Fruit fly (Drosophila melanogaster) whole organism, wandering third instar larva: ENCODE measurements around the gene CG17839.

Experiments used
- Abd-B ChIP-seq: fragments of >200 bp; optimal IDR thresholded peaks from 2 replicates; lab custom pipeline; 2017; ENCODE audit warnings: missing biosample characterization, missing genetic modification characterization
- CG32264 ChIP-seq: fragments of 200-800 bp; sonication (Bioruptor generic); optimal IDR thresholded peaks from 2 replicates; lab custom pipeline; 2016; ENCODE audit warnings: missing biosample characterization, missing genetic modification characterization
- CG9705 ChIP-seq: fragments of 200-800 bp; sonication (Bioruptor generic); optimal IDR thresholded peaks from 2 replicates; lab custom pipeline; 2018; ENCODE audit warnings: missing biosample characterization, mild to moderate bottlenecking, missing genetic modification characterization
- CrebA ChIP-seq: fragments of 200-800 bp; sonication (Bioruptor generic); optimal IDR thresholded peaks from 2 replicates; lab custom pipeline; 2016; ENCODE audit warnings: missing biosample characterization, mild to moderate bottlenecking, missing genetic modification characterization, borderline replicate concordance
- Dfd ChIP-seq: fragments of >200 bp; optimal IDR thresholded peaks from 2 replicates; lab custom pipeline; 2017; ENCODE audit warnings: missing biosample characterization, missing genetic modification characterization
- Dif ChIP-seq: fragments of 200-275, 200-300 bp; sonication (Bioruptor generic); optimal IDR thresholded peaks from 2 replicates; lab custom pipeline; 2018; ENCODE audit warnings: missing biosample characterization, missing genetic modification characterization; ENCODE audit not compliant: partially characterized antibody
- GATAd ChIP-seq: sonication (Bioruptor generic); optimal IDR thresholded peaks from 2 replicates; lab custom pipeline; 2016; ENCODE audit warnings: missing biosample characterization, missing genetic modification characterization
- HLH106 ChIP-seq: fragments of 200-800 bp; optimal IDR thresholded peaks from 3 replicates; lab custom pipeline; 2019; ENCODE audit warnings: missing biosample characterization, mild to moderate bottlenecking, missing genetic modification characterization, moderate library complexity
- Hnf4 ChIP-seq: fragments of 200-800 bp; sonication (Bioruptor generic); optimal IDR thresholded peaks from 2 replicates; lab custom pipeline; 2016; ENCODE audit warnings: missing biosample characterization, mild to moderate bottlenecking, missing genetic modification characterization
- Hr83 ChIP-seq: fragments of 200-300 bp; sonication (Bioruptor generic); optimal IDR thresholded peaks from 2 replicates; lab custom pipeline; 2016; ENCODE audit warnings: missing biosample characterization, mild to moderate bottlenecking, missing genetic modification characterization, moderate library complexity; ENCODE audit not compliant: poor library complexity, severe bottlenecking
- Jra ChIP-seq: sonication (Bioruptor generic); optimal IDR thresholded peaks from 2 replicates; lab custom pipeline; 2016; ENCODE audit warnings: missing biosample characterization, missing genetic modification characterization
- Mio ChIP-seq: sonication (Bioruptor generic); optimal IDR thresholded peaks from 2 replicates; lab custom pipeline; 2016; ENCODE audit warnings: missing biosample characterization, missing genetic modification characterization
- Myc ChIP-seq: fragments of >200 bp; optimal IDR thresholded peaks from 2 replicates; lab custom pipeline; 2017
- N ChIP-seq: fragments of >200 bp; optimal IDR thresholded peaks from 2 replicates; lab custom pipeline; 2018; ENCODE audit warnings: missing biosample characterization, missing external identifiers, missing genetic modification characterization
- OdsH ChIP-seq: fragments of 200-800 bp; sonication (Bioruptor generic); optimal IDR thresholded peaks from 2 replicates; lab custom pipeline; 2016; ENCODE audit warnings: missing biosample characterization, mild to moderate bottlenecking, missing genetic modification characterization
- Rel ChIP-seq, 2 experiments: fragments of 200-800 bp; sonication (Bioruptor generic) in 1 of 2; optimal IDR thresholded peaks; 2 replicates in 1 of 2; 3 replicates in 1 of 2; lab custom pipeline; 2016 to 2019; ENCODE audit warnings: mild to moderate bottlenecking in 2 of 2, missing biosample characterization in 2 of 2, missing genetic modification characterization in 2 of 2, moderate library complexity in 1 of 2
- Sp1 ChIP-seq: fragments of 200-800 bp; sonication (Bioruptor generic); optimal IDR thresholded peaks from 3 replicates; lab custom pipeline; 2019; ENCODE audit warnings: missing biosample characterization, mild to moderate bottlenecking, missing genetic modification characterization, moderate library complexity
- Vsx2 ChIP-seq: fragments of 200-300, 225-300 bp; sonication (Bioruptor generic); optimal IDR thresholded peaks from 2 replicates; lab custom pipeline; 2018; ENCODE audit warnings: missing biosample characterization, missing genetic modification characterization; ENCODE audit not compliant: partially characterized antibody
- br ChIP-seq: fragments of 200-800 bp; sonication (Bioruptor generic); optimal IDR thresholded peaks from 2 replicates; lab custom pipeline; 2016; ENCODE audit warnings: missing biosample characterization, missing genetic modification characterization
- brk ChIP-seq: fragments of 200-800 bp; sonication (Bioruptor generic); optimal IDR thresholded peaks from 2 replicates; lab custom pipeline; 2016; ENCODE audit warnings: missing biosample characterization, mild to moderate bottlenecking, missing genetic modification characterization
- dl ChIP-seq, 2 experiments: fragments of 175-275, 200-275 bp in 1 of 2; fragments of 200-275 bp in 1 of 2; sonication (Bioruptor generic); optimal IDR thresholded peaks; lab custom pipeline; 2018; ENCODE audit warnings: mild to moderate bottlenecking in 2 of 2, missing biosample characterization in 2 of 2, missing genetic modification characterization in 2 of 2, moderate library complexity in 2 of 2; ENCODE audit not compliant: partially characterized antibody in 2 of 2, insufficient read depth in 1 of 2
- dmrt93B ChIP-seq: fragments of 200-800 bp; sonication (Bioruptor generic); optimal IDR thresholded peaks from 2 replicates; lab custom pipeline; 2018; ENCODE audit warnings: missing biosample characterization, mild to moderate bottlenecking, missing genetic modification characterization
- dsf ChIP-seq: sonication (Bioruptor generic); optimal IDR thresholded peaks from 2 replicates; lab custom pipeline; 2016; ENCODE audit warnings: missing biosample characterization, missing genetic modification characterization, borderline replicate concordance
- foxo ChIP-seq, 2 experiments: fragments of 200-800 bp; sonication (Bioruptor generic); optimal IDR thresholded peaks; 2 replicates in 1 of 2; 3 replicates in 1 of 2; lab custom pipeline; 2016 to 2017; ENCODE audit warnings: missing biosample characterization in 2 of 2, missing genetic modification characterization in 2 of 2
- fru ChIP-seq: fragments of 200-800 bp; sonication (Bioruptor generic); optimal IDR thresholded peaks from 3 replicates; lab custom pipeline; 2016; ENCODE audit warnings: missing biosample characterization, mild to moderate bottlenecking, missing genetic modification characterization
- h ChIP-seq: fragments of 200-800 bp; sonication (Bioruptor generic); optimal IDR thresholded peaks from 3 replicates; lab custom pipeline; 2016; ENCODE audit warnings: missing biosample characterization, mild to moderate bottlenecking, missing genetic modification characterization
- jim ChIP-seq: fragments of 175-275, 200-325 bp; sonication (Bioruptor generic); optimal IDR thresholded peaks from 2 replicates; lab custom pipeline; 2016; ENCODE audit warnings: missing biosample characterization, mild to moderate bottlenecking, missing genetic modification characterization
- pan ChIP-seq: fragments of >200 bp; optimal IDR thresholded peaks from 2 replicates; lab custom pipeline; 2017
- psq ChIP-seq: fragments of 200-800 bp; sonication (Bioruptor generic); optimal IDR thresholded peaks from 3 replicates; lab custom pipeline; 2017; ENCODE audit warnings: missing biosample characterization, mild to moderate bottlenecking, missing genetic modification characterization, moderate library complexity
- rgr ChIP-seq: fragments of 200-800 bp; sonication (Bioruptor generic); optimal IDR thresholded peaks from 3 replicates; lab custom pipeline; 2016; ENCODE audit warnings: missing biosample characterization, mild to moderate bottlenecking, missing genetic modification characterization
- sage ChIP-seq: fragments of 200-800 bp; sonication (Bioruptor generic); optimal IDR thresholded peaks from 2 replicates; lab custom pipeline; 2016; ENCODE audit warnings: missing biosample characterization, mild to moderate bottlenecking, missing genetic modification characterization
- sv ChIP-seq: fragments of 200-800 bp; sonication (Bioruptor generic); optimal IDR thresholded peaks from 3 replicates; lab custom pipeline; 2016; ENCODE audit warnings: missing biosample characterization, missing genetic modification characterization
- tai ChIP-seq: sonication (Bioruptor generic); optimal IDR thresholded peaks from 2 replicates; lab custom pipeline; 2016; ENCODE audit warnings: missing biosample characterization, missing genetic modification characterization
- usp ChIP-seq: fragments of >200 bp; optimal IDR thresholded peaks from 2 replicates; lab custom pipeline; 2017; ENCODE audit warnings: missing biosample characterization, missing genetic modification characterization
- woc ChIP-seq: sonication (Bioruptor generic); optimal IDR thresholded peaks from 2 replicates; lab custom pipeline; 2016; ENCODE audit warnings: missing biosample characterization, mild to moderate bottlenecking, missing genetic modification characterization

The CG17839 gene

DNA sequence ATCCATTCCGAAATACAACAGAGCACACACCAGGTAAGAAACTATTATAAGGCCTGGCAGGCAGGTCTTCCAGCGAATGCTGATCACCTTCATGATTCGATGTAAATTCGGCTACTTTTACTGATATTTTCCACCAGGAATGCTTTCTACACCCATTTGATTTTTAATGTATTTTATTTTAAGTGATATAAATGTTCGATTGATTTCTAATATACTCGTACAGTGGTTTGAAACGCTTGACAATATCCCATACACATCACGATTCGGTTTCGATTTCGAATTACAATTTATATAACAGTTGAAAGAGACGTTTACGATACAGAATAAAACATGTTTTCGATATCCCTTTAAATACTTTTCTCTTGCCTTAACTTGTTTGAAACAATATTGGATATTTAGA, 35.8 kb upstream of the CG17839 start, which contains the start of gene Mgat4b:
TSS of gene Mgat4b (minus strand) at position 101 of the 400 bp plus-strand sequence.
- no peak for TF ChIP-seq sage
- TF ChIP-seq woc (GFP tag; lab: Kevin White, UChicago) = no peak
- no peak for TF ChIP-seq N (GFP tag; lab: Kevin White, UChicago)
- no peak for TF ChIP-seq jim (GFP tag; lab: Kevin White, UChicago)

DNA sequence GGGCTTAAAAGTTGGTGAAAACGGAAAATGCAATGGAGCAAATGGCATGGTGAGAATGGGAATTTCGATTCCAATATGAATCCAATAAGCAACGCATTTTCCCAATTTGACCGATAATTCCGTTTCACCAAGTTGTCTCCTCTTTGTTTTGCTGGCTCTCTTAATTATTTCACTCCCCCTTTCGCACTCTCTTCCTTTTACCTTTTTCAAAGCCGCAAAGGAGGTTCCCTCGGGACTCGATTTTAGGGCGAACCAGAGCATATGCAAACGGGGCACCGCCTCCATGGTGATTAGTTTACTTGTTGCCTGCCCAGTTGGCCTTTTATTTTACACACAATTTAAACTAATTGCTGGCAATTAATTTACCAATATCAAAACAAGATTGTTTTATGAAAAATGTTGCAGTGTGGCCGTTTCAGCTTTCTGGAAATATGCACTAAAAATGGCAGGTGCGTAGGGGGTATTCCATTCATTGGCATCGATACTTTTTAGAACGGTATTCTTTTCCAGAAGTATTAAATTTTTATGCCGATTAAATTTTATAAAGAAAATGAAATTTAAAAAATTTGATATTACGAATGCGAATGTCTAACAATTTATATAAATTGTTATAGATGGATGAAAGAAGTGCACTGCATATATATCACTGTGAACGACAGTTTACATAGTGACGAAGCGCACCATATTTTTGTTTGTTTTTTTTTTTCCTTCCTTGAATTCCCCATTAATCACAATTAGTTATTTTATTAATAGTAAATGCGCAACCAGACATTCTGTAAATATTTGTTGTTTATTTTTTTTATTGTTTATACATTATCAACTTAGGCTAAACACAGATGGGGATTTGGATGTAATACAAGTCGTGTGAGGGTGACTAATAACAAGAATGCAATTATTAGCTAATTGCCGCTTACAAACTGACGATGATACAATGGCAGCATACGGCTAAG, 28.9 kb upstream of the CG17839 start, which contains the start of gene mop:
TSS of gene mop (minus strand) at position 419 of the 950 bp plus-strand sequence.
- TF ChIP-seq Rel (GFP tag; optimal IDR thresholded peaks at IDR 0.05; lab: Kevin White, UChicago) = no peak
- peak; percentile 1 for TF ChIP-seq Rel (tag; optimal IDR thresholded peaks at IDR 0.05; lab: Kevin White, UChicago)
- no peak for TF ChIP-seq CrebA (GFP tag; lab: Kevin White, UChicago)
- TF ChIP-seq sv = peak; percentile 19
- TF ChIP-seq sage = no peak
- TF ChIP-seq brk = no peak
- TF ChIP-seq Hnf4 (GFP tag; lab: Kevin White, UChicago) = no peak
- TF ChIP-seq dmrt93B (GFP tag; lab: Kevin White, UChicago) = no peak

DNA sequence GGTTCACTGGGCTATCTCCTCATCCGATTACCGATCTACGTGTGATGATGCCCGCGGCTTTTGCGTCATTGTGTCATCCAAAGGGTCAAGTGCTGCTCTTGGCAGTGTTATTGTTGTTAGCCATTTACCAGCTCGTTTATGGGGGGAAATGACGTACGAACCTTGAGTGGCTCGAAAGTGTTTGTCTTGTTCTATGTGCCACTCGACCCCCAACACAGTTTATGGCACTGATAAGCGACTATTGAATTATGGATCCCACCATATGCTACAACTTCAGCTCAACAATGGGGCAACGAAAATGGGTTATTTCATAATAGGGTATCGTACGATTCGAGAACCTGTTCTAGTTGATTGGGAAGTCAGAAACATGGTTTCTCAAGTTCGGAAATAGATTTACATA, 25.6 kb upstream of the CG17839 start:
- no peak for TF ChIP-seq dmrt93B (GFP tag; lab: Kevin White, UChicago)
- TF ChIP-seq dl (GFP tag; optimal IDR thresholded peaks at IDR 0.05; lab: Kevin White, UChicago; ENCODE audit: insufficient read depth in 1 of 2, partially characterized antibody in 2 of 2) = no peak
- TF ChIP-seq HLH106 (tag; lab: Kevin White, UChicago) = no peak
- no peak for TF ChIP-seq Jra

DNA sequence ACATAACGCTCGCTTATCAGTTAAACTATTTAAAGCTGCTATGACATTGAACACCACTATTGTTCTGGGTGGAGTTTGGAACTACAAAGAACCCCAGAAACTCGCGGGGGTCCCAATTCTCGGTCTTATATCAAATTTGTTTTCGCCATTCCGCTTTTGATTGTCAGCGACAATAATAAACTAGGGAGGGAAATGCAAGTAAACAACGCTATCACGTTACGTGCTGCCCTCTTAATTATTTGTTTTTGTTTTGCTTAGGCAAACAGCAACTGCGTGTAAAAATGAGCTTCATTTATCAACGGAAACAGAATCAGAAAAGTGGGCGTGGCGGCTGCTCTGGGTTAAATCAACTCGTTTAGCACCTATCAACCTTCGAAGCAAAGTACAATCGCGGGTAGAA, 24.7 kb upstream of the CG17839 start:
- peak; percentile 29 for TF ChIP-seq rgr (GFP tag; lab: Kevin White, UChicago)
- TF ChIP-seq dmrt93B (GFP tag; lab: Kevin White, UChicago) = no peak
- TF ChIP-seq, all 38 proteins: peak for 1

DNA sequence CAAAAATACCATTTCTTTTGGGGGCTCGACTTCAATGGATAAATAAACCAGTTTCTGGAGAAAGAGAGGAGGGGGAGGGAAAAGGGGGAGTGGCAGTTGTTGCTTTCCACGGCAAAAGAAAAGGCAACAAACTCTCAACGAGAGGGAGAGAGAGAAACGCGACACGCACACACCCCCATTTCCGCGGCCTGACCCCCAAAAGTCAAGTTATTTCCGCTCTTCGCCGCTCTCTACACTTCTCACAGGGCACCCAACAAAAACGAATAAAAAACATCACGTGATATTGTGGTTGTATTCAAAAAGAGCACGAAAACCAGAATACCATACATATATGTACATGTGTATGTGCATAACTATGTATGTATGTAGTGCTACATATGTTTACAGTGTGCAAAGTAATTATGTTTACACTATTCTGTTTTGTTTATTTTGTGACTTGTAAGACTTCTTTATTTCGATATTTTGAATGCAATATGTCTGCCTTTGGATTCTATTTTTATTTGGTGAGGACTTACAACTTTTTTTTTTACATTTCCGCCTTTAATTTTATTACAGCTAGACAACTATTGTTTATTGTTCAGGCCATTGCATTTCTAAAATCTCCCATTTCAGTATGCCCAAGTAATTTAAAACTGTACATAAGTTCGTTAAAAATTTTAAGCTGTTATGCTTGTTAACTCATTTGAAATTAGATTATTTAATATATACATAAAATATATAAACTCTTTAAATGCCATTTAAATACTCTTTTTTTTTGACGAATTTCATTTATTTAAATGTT, 23.7 kb upstream of the CG17839 start:
- no peak for TF ChIP-seq Myc (lab: Kevin White, UChicago)
- peak; percentile 66 for TF ChIP-seq Hr83 (GFP tag; lab: Kevin White, UChicago)
- no peak for TF ChIP-seq Vsx2 (GFP tag; lab: Kevin White, UChicago)
- TF ChIP-seq dsf (GFP tag; lab: Kevin White, UChicago) = no peak
- TF ChIP-seq pan = no peak
- TF ChIP-seq brk = no peak
- TF ChIP-seq sv = peak; percentile 30
- TF ChIP-seq OdsH (GFP tag; lab: Kevin White, UChicago) = peak; percentile 20
- no peak for TF ChIP-seq N (GFP tag; lab: Kevin White, UChicago)
- no peak for TF ChIP-seq usp (GFP tag; lab: Kevin White, UChicago)
- peak in 1 of 2 experiments; percentile 36 for TF ChIP-seq foxo (GFP tag; optimal IDR thresholded peaks at IDR 0.05; lab: Kevin White, UChicago)
- TF ChIP-seq Dif (GFP tag; lab: Kevin White, UChicago) = peak; percentile 61
- TF ChIP-seq sage = no peak
- TF ChIP-seq Dfd (GFP tag; lab: Kevin White, UChicago) = no peak
- no peak for TF ChIP-seq GATAd (GFP tag; lab: Kevin White, UChicago)
- peak; percentile 63 for TF ChIP-seq psq (GFP tag; lab: Kevin White, UChicago)
- TF ChIP-seq jim (GFP tag; lab: Kevin White, UChicago) = no peak
- TF ChIP-seq dmrt93B (GFP tag; lab: Kevin White, UChicago) = peak; percentile 35
- TF ChIP-seq HLH106 (tag; lab: Kevin White, UChicago) = no peak
- TF ChIP-seq tai (GFP tag; lab: Kevin White, UChicago) = no peak
- TF ChIP-seq rgr (GFP tag; lab: Kevin White, UChicago) = no peak
- TF ChIP-seq Mio = no peak
- TF ChIP-seq dl (GFP tag; optimal IDR thresholded peaks at IDR 0.05; lab: Kevin White, UChicago; ENCODE audit: insufficient read depth in 1 of 2, partially characterized antibody in 2 of 2) = peak in 1 of 2 experiments; percentile 65
- TF ChIP-seq h (GFP tag; lab: Kevin White, UChicago) = peak; percentile 14
- TF ChIP-seq Abd-B = no peak
- TF ChIP-seq CG32264 (GFP tag; lab: Kevin White, UChicago) = no peak
- TF ChIP-seq fru = peak; percentile 7
- TF ChIP-seq CG9705 (GFP tag; lab: Kevin White, UChicago) = peak; percentile 19
- no peak for TF ChIP-seq br
- TF ChIP-seq woc (GFP tag; lab: Kevin White, UChicago) = peak; percentile 55
- TF ChIP-seq Sp1 (GFP tag; lab: Kevin White, UChicago) = peak; percentile 65
- TF ChIP-seq CrebA (GFP tag; lab: Kevin White, UChicago) = no peak
- peak; percentile 36 for TF ChIP-seq Hnf4 (GFP tag; lab: Kevin White, UChicago)
